Worm (Caenorhabditis elegans) whole organism, L2 larva: ENCODE measurements around the gene dgk-5.

Experiments
- F13H6.1 ChIP-seq: sonication (generic microtip); optimal IDR thresholded peaks from 2 replicates; lab custom pipeline; 2016; ENCODE audit warnings: missing genetic modification characterization, missing compliant biosample characterization
- R02D3.7 ChIP-seq: fragments of 150-350 bp; optimal IDR thresholded peaks from 2 replicates; lab custom pipeline; 2014; ENCODE audit warnings: missing biosample characterization, missing genetic modification characterization
- Y55F3AM.14 ChIP-seq: fragments of 200-800 bp; sonication (Bioruptor generic); optimal IDR thresholded peaks from 2 replicates; lab custom pipeline; 2018; ENCODE audit warnings: mild to moderate bottlenecking, missing genetic modification characterization, missing compliant biosample characterization
- alr-1 ChIP-seq: fragments of 150-350 bp; optimal IDR thresholded peaks from 2 replicates; lab custom pipeline; 2014; ENCODE audit warnings: missing biosample characterization, missing genetic modification characterization
- ama-1 ChIP-seq: fragments of 150-350 bp; optimal IDR thresholded peaks from 2 replicates; lab custom pipeline; 2018; ENCODE audit warnings: inconsistent platforms
- fos-1 ChIP-seq: fragments of 150-350 bp; optimal IDR thresholded peaks from 2 replicates; lab custom pipeline; 2014; ENCODE audit warnings: missing biosample characterization, missing genetic modification characterization
- lsy-2 ChIP-seq, 2 experiments: fragments of 150-350 bp in 1 of 2; sonication (generic microtip) in 1 of 2; optimal IDR thresholded peaks; 2 replicates each; lab custom pipeline; 2014 to 2017; ENCODE audit warnings: missing biosample characterization in 2 of 2, missing genetic modification characterization in 2 of 2
- mab-5 ChIP-seq: fragments of 150-350 bp; optimal IDR thresholded peaks from 2 replicates; lab custom pipeline; 2014; ENCODE audit warnings: missing biosample characterization, missing genetic modification characterization
- nhr-25 ChIP-seq: fragments of 150-350 bp; sonication (generic microtip); optimal IDR thresholded peaks from 3 replicates; lab custom pipeline; 2014; ENCODE audit warnings: missing biosample characterization, missing genetic modification characterization
- peb-1 ChIP-seq: fragments of 150-350 bp; optimal IDR thresholded peaks from 2 replicates; lab custom pipeline; 2014; ENCODE audit warnings: missing biosample characterization, missing genetic modification characterization
- unc-39 ChIP-seq: fragments of 150-350 bp; optimal IDR thresholded peaks from 2 replicates; lab custom pipeline; 2014; ENCODE audit warnings: missing biosample characterization, missing genetic modification characterization
- unc-62 ChIP-seq: fragments of 150-350 bp; optimal IDR thresholded peaks from 2 replicates; lab custom pipeline; 2014; ENCODE audit warnings: missing biosample characterization, missing genetic modification reagents, missing genetic modification characterization
- zag-1 ChIP-seq: fragments of 150-350 bp; optimal IDR thresholded peaks from 2 replicates; lab custom pipeline; 2014; ENCODE audit warnings: missing biosample characterization, missing genetic modification characterization

DNA sequence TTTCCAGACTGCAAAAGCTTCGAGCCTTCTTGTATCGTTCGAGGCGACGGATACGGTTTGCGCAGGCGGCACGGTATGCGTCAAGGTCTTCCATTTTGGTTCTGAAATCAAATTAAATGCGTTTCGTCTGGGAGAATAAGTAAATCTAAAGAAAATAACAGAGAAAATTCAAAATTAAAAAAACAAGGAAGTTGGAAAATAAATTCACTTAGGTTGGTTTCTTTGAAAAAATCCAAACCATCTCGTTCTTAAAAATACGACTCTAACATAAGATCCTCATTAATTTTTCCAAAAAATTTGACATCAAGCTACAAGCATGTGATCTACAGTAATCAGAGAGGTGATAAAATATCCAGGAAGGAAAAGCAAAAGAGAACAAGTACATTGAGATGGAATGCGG lies 60.7 kb downstream of the dgk-5 start, which contains the start of gene T25D10.4:
- no peak for TF ChIP-seq Y55F3AM.14
- TF ChIP-seq ama-1 (lab: Kevin White, UChicago), result no peak
- TF ChIP-seq zag-1 (tag; lab: Kevin White, UChicago), result no peak
- TF ChIP-seq unc-39 (tag; lab: Kevin White, UChicago), result no peak
- TF ChIP-seq mab-5 (tag; lab: Kevin White, UChicago), result no peak
- no peak for TF ChIP-seq unc-62
- TF ChIP-seq lsy-2 (tag; optimal IDR thresholded peaks at IDR 0.05; lab: Kevin White, UChicago), result no peak
- TF ChIP-seq F13H6.1 (tag; lab: Kevin White, UChicago), result no peak
- no peak for TF ChIP-seq alr-1
- TF ChIP-seq nhr-25 (tag; lab: Kevin White, UChicago), result no peak
- no peak for TF ChIP-seq fos-1 (tag; lab: Kevin White, UChicago)
- TF ChIP-seq peb-1 (tag; lab: Kevin White, UChicago), result no peak
- no peak for TF ChIP-seq R02D3.7 (tag; lab: Kevin White, UChicago)
